Worm (Caenorhabditis elegans): Measurements from ENCODE around the gene Y49F6B.13.

- TF ChIP-seq him-1 (tag; optimal IDR thresholded peaks at IDR 0.05) (no peak), dao-5 (tag; optimal IDR thresholded peaks at IDR 0.05) (no peak)
These were observed 2.2 kb upstream of the Y49F6B.13 start, which contains the start of gene sdz-32 for ce11 chrII:3473744-3474143.
